Worm (Caenorhabditis elegans) whole organism, early embryonic: ENCODE results near the gene M151.3.

ENCODE experiments used
- F13C5.2 ChIP-seq: sonication (generic microtip); optimal IDR thresholded peaks from 2 replicates; lab custom pipeline; 2017; ENCODE audit warnings: mild to moderate bottlenecking, missing genetic modification characterization, inconsistent platforms, missing compliant biosample characterization
- ama-1 ChIP-seq: fragments of 150-350 bp; optimal IDR thresholded peaks from 2 replicates; lab custom pipeline; 2014
- ceh-13 ChIP-seq: fragments of 200-800 bp; sonication (Bioruptor generic); optimal IDR thresholded peaks from 2 replicates; lab custom pipeline; 2018; ENCODE audit warnings: mild to moderate bottlenecking, missing genetic modification characterization, missing compliant biosample characterization
- ets-7 ChIP-seq: sonication (generic microtip); optimal IDR thresholded peaks from 2 replicates; lab custom pipeline; 2016; ENCODE audit warnings: missing genotype, missing genetic modification characterization, missing compliant biosample characterization
- tra-4 ChIP-seq: sonication (generic microtip); optimal IDR thresholded peaks from 2 replicates; lab custom pipeline; 2017; ENCODE audit warnings: missing genetic modification characterization, missing compliant biosample characterization

DNA sequence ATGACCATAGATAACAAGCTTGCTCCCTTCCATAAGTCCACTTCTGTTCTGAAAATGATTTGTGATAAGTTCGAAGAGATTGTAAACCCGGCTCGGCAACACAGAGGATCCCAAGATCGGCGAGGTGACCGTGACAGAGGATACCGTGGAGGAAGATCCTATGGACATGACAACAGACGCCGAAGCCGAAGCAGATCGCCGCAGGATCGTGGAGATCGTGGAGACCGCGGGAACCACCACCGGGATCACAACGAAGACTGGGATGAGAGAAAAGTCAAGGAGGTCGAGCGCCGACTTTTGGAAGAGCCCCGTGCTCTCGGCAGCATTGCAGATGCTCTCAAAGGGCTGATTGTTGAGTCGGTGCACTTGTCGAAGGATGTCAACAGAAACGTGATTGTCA, 22.4 kb upstream of the M151.3 start:
- TF ChIP-seq ama-1 (no peak), tra-4 (no peak), F13C5.2 (tag; lab: Kevin White, UChicago) (no peak), ceh-13 (GFP tag; lab: Kevin White, UChicago) (no peak), ets-7 (tag; lab: Kevin White, UChicago) (no peak)
